Worm (Caenorhabditis elegans): ENCODE measurements around the gene C05D9.4.

C05D9.4 gene

ce11 chrX:1126207-1126606, 18.3 kb downstream of the C05D9.4 start:
- no peak for TF ChIP-seq pros-1 (tag; optimal IDR thresholded peaks at IDR 0.05)
- no peak for TF ChIP-seq unc-3 (GFP tag; conservative IDR thresholded peaks at IDR 0.05)
- TF ChIP-seq unc-3 (tag; optimal IDR thresholded peaks at IDR 0.05), result no peak
- TF ChIP-seq mec-3 (tag; optimal IDR thresholded peaks at IDR 0.05; ENCODE audit: borderline replicate concordance), result no peak
- no peak for TF ChIP-seq unc-42 (tag; optimal IDR thresholded peaks at IDR 0.05)
- no peak for TF ChIP-seq ceh-48 (tag; optimal IDR thresholded peaks at IDR 0.05)

ce11 chrX:1128503-1129036, 20.7 kb downstream of the C05D9.4 start, which contains the start of gene snx-1:
Gene snx-1, plus strand, starts transcription at chrX:1128986.
- no peak for TF ChIP-seq hlh-13 (GFP tag; optimal IDR thresholded peaks at IDR 0.05)
- TF ChIP-seq nfya-1 (tag; optimal IDR thresholded peaks at IDR 0.05), result peak; percentile 24
- no peak for TF ChIP-seq nhr-232 (tag; optimal IDR thresholded peaks at IDR 0.05)
- no peak for TF ChIP-seq dve-1 (tag; optimal IDR thresholded peaks at IDR 0.05)
- TF ChIP-seq ceh-31 (tag; optimal IDR thresholded peaks at IDR 0.05), result peak; percentile 38
- no peak for TF ChIP-seq hlh-15 (tag; optimal IDR thresholded peaks at IDR 0.05)
- TF ChIP-seq pat-9 (tag; optimal IDR thresholded peaks at IDR 0.05), result no peak
- TF ChIP-seq pag-3 (tag; optimal IDR thresholded peaks at IDR 0.05; ENCODE audit: borderline replicate concordance), result no peak
- peak; percentile 41 for TF ChIP-seq sdc-2 (tag; optimal IDR thresholded peaks at IDR 0.05)
- no peak for TF ChIP-seq T23F11.4 (GFP tag; optimal IDR thresholded peaks at IDR 0.05)
- TF ChIP-seq ref-2 (tag; optimal IDR thresholded peaks at IDR 0.05), result peak; percentile 36
- TF ChIP-seq ceh-45 (GFP tag; IDR thresholded peaks at IDR 0.05), result no peak
- TF ChIP-seq unc-55 (GFP tag; optimal IDR thresholded peaks at IDR 0.05), result no peak
- no peak for TF ChIP-seq pros-1 (tag; optimal IDR thresholded peaks at IDR 0.05)
- TF ChIP-seq pha-2 (tag; optimal IDR thresholded peaks at IDR 0.05), result no peak
- peak; percentile 6 for TF ChIP-seq ceh-6 (GFP tag; optimal IDR thresholded peaks at IDR 0.05)
- no peak for TF ChIP-seq madf-2 (tag; optimal IDR thresholded peaks at IDR 0.05)
- peak; percentile 11 for TF ChIP-seq tbx-2 (tag; optimal IDR thresholded peaks at IDR 0.05)
- no peak for TF ChIP-seq rnt-1 (tag; optimal IDR thresholded peaks at IDR 0.05)
- no peak for TF ChIP-seq unc-3 (GFP tag; conservative IDR thresholded peaks at IDR 0.05)
- no peak for TF ChIP-seq unc-3 (tag; optimal IDR thresholded peaks at IDR 0.05)
- peak; percentile 18 for TF ChIP-seq unc-42 (tag; optimal IDR thresholded peaks at IDR 0.05)
- peak; percentile 51 for TF ChIP-seq hlh-30 (tag; optimal IDR thresholded peaks at IDR 0.05; ENCODE audit: insufficient read depth)
- TF ChIP-seq lim-6 (tag; optimal IDR thresholded peaks at IDR 0.05), result no peak
- TF ChIP-seq elt-2 (tag; optimal IDR thresholded peaks at IDR 0.05), result no peak
- TF ChIP-seq ceh-19 (GFP tag; optimal IDR thresholded peaks at IDR 0.05), result no peak
- peak; percentile 35 for TF ChIP-seq ceh-18 (tag; optimal IDR thresholded peaks at IDR 0.05)
- peak; percentile 6 for TF ChIP-seq hlh-8 (tag; optimal IDR thresholded peaks at IDR 0.05)

- TF ChIP-seq ceh-2 (tag; optimal IDR thresholded peaks at IDR 0.05) (no peak), npax-4 (tag; optimal IDR thresholded peaks at IDR 0.05) (no peak), sox-4 (tag; optimal IDR thresholded peaks at IDR 0.05) (no peak), unc-42 (tag; optimal IDR thresholded peaks at IDR 0.05) (no peak), K02D7.2 (tag; optimal IDR thresholded peaks at IDR 0.05) (no peak), pax-1 (tag; optimal IDR thresholded peaks at IDR 0.05) (no peak), fax-1 (tag; optimal IDR thresholded peaks at IDR 0.05) (no peak), unc-86 (tag; optimal IDR thresholded peaks at IDR 0.05) (no peak), dmd-4 (tag; optimal IDR thresholded peaks at IDR 0.05; ENCODE audit: borderline replicate concordance) (no peak), che-1 (tag; optimal IDR thresholded peaks at IDR 0.05) (no peak), sox-2 (GFP tag; IDR thresholded peaks at IDR 0.05) (no peak), eyg-1 (tag; optimal IDR thresholded peaks at IDR 0.05) (no peak), ceh-30 (tag; optimal IDR thresholded peaks at IDR 0.05) (no peak), sdc-2 (tag; optimal IDR thresholded peaks at IDR 0.05) (no peak), ceh-6 (GFP tag; optimal IDR thresholded peaks at IDR 0.05) (no peak), ceh-34 (tag; optimal IDR thresholded peaks at IDR 0.05) (no peak), ceh-48 (tag; optimal IDR thresholded peaks at IDR 0.05) (no peak), F13H6.1 (tag; optimal IDR thresholded peaks at IDR 0.05) (no peak), pha-2 (tag; optimal IDR thresholded peaks at IDR 0.05) (no peak)
Observed at ce11 chrX:1141617-1142016, 33.8 kb downstream of the C05D9.4 start.

Measured in whole organism, late embryonic.